Fruit fly (Drosophila melanogaster) whole organism, prepupa: ENCODE measurements around the gene CG13288.

Source experiments
- Blimp-1 ChIP-seq: fragments of 200-800 bp; sonication (Bioruptor generic); optimal IDR thresholded peaks from 3 replicates; lab custom pipeline; 2017; ENCODE audit warnings: missing biosample characterization, missing genetic modification characterization, mild to moderate bottlenecking, moderate library complexity, missing genetic modification reagents
- CG10631 ChIP-seq: fragments of 200-800 bp; sonication (Bioruptor generic); optimal IDR thresholded peaks from 2 replicates; lab custom pipeline; 2016; ENCODE audit warnings: missing biosample characterization, missing genetic modification characterization
- CG11294 ChIP-seq: fragments of 200-800 bp; sonication (Bioruptor generic); IDR thresholded peaks from 2 replicates; pipeline ENCODE4 v1.3.6; 2022; ENCODE audit warnings: missing biosample characterization, missing genetic modification characterization
- CG11902 ChIP-seq: fragments of 200-800 bp; sonication (Bioruptor generic); optimal IDR thresholded peaks from 3 replicates; lab custom pipeline; 2016; ENCODE audit warnings: missing biosample characterization, missing genetic modification characterization
- CG15336 ChIP-seq: fragments of 200-800 bp; sonication (Bioruptor generic); IDR thresholded peaks from 2 replicates; pipeline ENCODE4 v1.3.6; 2022; ENCODE audit warnings: missing biosample characterization, missing genetic modification characterization
- CG16779 ChIP-seq: fragments of 200-800 bp; sonication (Bioruptor generic); optimal IDR thresholded peaks from 3 replicates; lab custom pipeline; 2017; ENCODE audit warnings: missing biosample characterization, mild to moderate bottlenecking, missing genetic modification characterization
- CG3032 ChIP-seq: fragments of 200-800 bp; optimal IDR thresholded peaks from 2 replicates; lab custom pipeline; 2019; ENCODE audit warnings: missing biosample characterization, mild to moderate bottlenecking, missing genetic modification characterization, moderate library complexity
- CG32006 ChIP-seq: fragments of 200-800 bp; sonication (Bioruptor generic); optimal IDR thresholded peaks from 3 replicates; lab custom pipeline; 2017; ENCODE audit warnings: missing biosample characterization, mild to moderate bottlenecking, missing genetic modification characterization
- CG34406 ChIP-seq: fragments of 200-800 bp; sonication (Bioruptor generic); optimal IDR thresholded peaks from 3 replicates; lab custom pipeline; 2016; ENCODE audit warnings: missing biosample characterization, missing genetic modification characterization
- CG4318 ChIP-seq: fragments of 200-800 bp; sonication (Bioruptor generic); optimal IDR thresholded peaks from 3 replicates; lab custom pipeline; 2017; ENCODE audit warnings: missing biosample characterization, mild to moderate bottlenecking, missing genetic modification characterization
- CG6163 ChIP-seq: fragments of 200-800 bp; sonication (Bioruptor generic); IDR thresholded peaks from 3 replicates; pipeline ENCODE4 v1.3.6; 2022; ENCODE audit warnings: missing biosample characterization, missing genetic modification characterization
- CG6276 ChIP-seq: fragments of 200-800 bp; sonication (Bioruptor generic); optimal IDR thresholded peaks from 2 replicates; lab custom pipeline; 2017; ENCODE audit warnings: missing biosample characterization, mild to moderate bottlenecking, missing genetic modification characterization
- CG6792 ChIP-seq: fragments of 200-800 bp; sonication (Bioruptor generic); optimal IDR thresholded peaks from 3 replicates; lab custom pipeline; 2016; ENCODE audit warnings: missing biosample characterization, missing genetic modification characterization
- CG6854 ChIP-seq: fragments of 200-800 bp; sonication (Bioruptor generic); optimal IDR thresholded peaks from 2 replicates; lab custom pipeline; 2017; ENCODE audit warnings: missing biosample characterization, mild to moderate bottlenecking, missing genetic modification characterization
- CG7368 ChIP-seq: fragments of 200-800 bp; sonication (Bioruptor generic); optimal IDR thresholded peaks from 3 replicates; lab custom pipeline; 2016; ENCODE audit warnings: missing biosample characterization, missing genetic modification characterization
- CG8119 ChIP-seq: fragments of 200-800 bp; sonication (Bioruptor generic); IDR thresholded peaks from 3 replicates; pipeline ENCODE4 v1.3.6; 2022; ENCODE audit warnings: missing biosample characterization, missing genetic modification characterization
- CG8319 ChIP-seq: fragments of 200-800 bp; sonication (Bioruptor generic); optimal IDR thresholded peaks from 3 replicates; lab custom pipeline; 2016; ENCODE audit warnings: missing biosample characterization, missing genetic modification characterization
- CG8632 ChIP-seq: fragments of 200-800 bp; sonication (Bioruptor generic); optimal IDR thresholded peaks from 3 replicates; lab custom pipeline; 2016; ENCODE audit warnings: missing biosample characterization, missing genetic modification characterization
- Eip75B ChIP-seq: fragments of 200-800 bp; sonication (Bioruptor generic); optimal IDR thresholded peaks from 3 replicates; lab custom pipeline; 2016; ENCODE audit warnings: missing biosample characterization, missing genetic modification characterization
- Eip78C ChIP-seq: fragments of 200-800 bp; sonication (Bioruptor generic); peaks from one replicate; lab custom pipeline; 2016; ENCODE audit warnings: missing biosample characterization, missing genetic modification characterization
- Eip93F ChIP-seq: fragments of 200-800 bp; sonication (Bioruptor generic); optimal IDR thresholded peaks from 2 replicates; lab custom pipeline; 2016; ENCODE audit warnings: missing biosample characterization, mild to moderate bottlenecking, missing genetic modification characterization
- Ets96B ChIP-seq: fragments of 200-800 bp; optimal IDR thresholded peaks from 2 replicates; lab custom pipeline; 2019; ENCODE audit warnings: missing biosample characterization, mild to moderate bottlenecking, missing genetic modification characterization, moderate library complexity
- Gug ChIP-seq: fragments of 200-800 bp; sonication (Bioruptor generic); IDR thresholded peaks from 2 replicates; pipeline ENCODE4 v1.3.6; 2022; ENCODE audit warnings: missing biosample characterization, missing genetic modification characterization
- Hr38 ChIP-seq: sonication (Bioruptor generic); optimal IDR thresholded peaks from 2 replicates; lab custom pipeline; 2016; ENCODE audit warnings: missing biosample characterization, missing genetic modification characterization
- Hr39 ChIP-seq: fragments of 200-800 bp; sonication (Bioruptor generic); optimal IDR thresholded peaks from 2 replicates; lab custom pipeline; 2016; ENCODE audit warnings: missing biosample characterization, missing genetic modification characterization
- Hr4 ChIP-seq: fragments of 200-800 bp; sonication (Bioruptor generic); optimal IDR thresholded peaks from 3 replicates; lab custom pipeline; 2016; ENCODE audit warnings: missing biosample characterization, missing genetic modification characterization
- Lpt ChIP-seq: fragments of 200-800 bp; sonication (Bioruptor generic); optimal IDR thresholded peaks from 3 replicates; lab custom pipeline; 2016; ENCODE audit warnings: missing biosample characterization, missing genetic modification characterization
- Met ChIP-seq: fragments of 200-800 bp; sonication (Bioruptor generic); optimal IDR thresholded peaks from 3 replicates; lab custom pipeline; 2016; ENCODE audit warnings: missing biosample characterization, missing genetic modification characterization
- OdsH ChIP-seq: fragments of 200-800 bp; sonication (Bioruptor generic); optimal IDR thresholded peaks from 3 replicates; lab custom pipeline; 2016; ENCODE audit warnings: missing biosample characterization, missing genetic modification characterization
- Sox102F ChIP-seq: fragments of 200-800 bp; sonication (Bioruptor generic); optimal IDR thresholded peaks from 2 replicates; lab custom pipeline; 2016; ENCODE audit warnings: missing biosample characterization, mild to moderate bottlenecking, missing genetic modification characterization
- Sox14 ChIP-seq: fragments of 200-800 bp; sonication (Bioruptor generic); optimal IDR thresholded peaks from 3 replicates; lab custom pipeline; 2016; ENCODE audit warnings: missing biosample characterization, missing genetic modification characterization
- Sox15 ChIP-seq: fragments of 200-800 bp; sonication (Bioruptor generic); optimal IDR thresholded peaks from 3 replicates; lab custom pipeline; 2016; ENCODE audit warnings: missing biosample characterization, missing genetic modification characterization
- achi ChIP-seq: fragments of 200-800 bp; sonication (Bioruptor generic); optimal IDR thresholded peaks from 3 replicates; lab custom pipeline; 2016; ENCODE audit warnings: missing biosample characterization, missing genetic modification characterization
- acj6 ChIP-seq: fragments of 200-800 bp; sonication (Bioruptor generic); optimal IDR thresholded peaks from 3 replicates; lab custom pipeline; 2016; ENCODE audit warnings: missing biosample characterization, missing genetic modification characterization
- cyc ChIP-seq: fragments of 200-800 bp; sonication (Bioruptor generic); optimal IDR thresholded peaks from 3 replicates; lab custom pipeline; 2016; ENCODE audit warnings: missing biosample characterization, missing genetic modification characterization
- dac ChIP-seq: fragments of 200-800 bp; sonication (Bioruptor generic); optimal IDR thresholded peaks from 2 replicates; lab custom pipeline; 2017; ENCODE audit warnings: missing biosample characterization, mild to moderate bottlenecking, missing genetic modification characterization
- dsx ChIP-seq: fragments of 200-800 bp; optimal IDR thresholded peaks from 3 replicates; lab custom pipeline; 2019; ENCODE audit warnings: missing biosample characterization, mild to moderate bottlenecking, missing genetic modification characterization, moderate library complexity; ENCODE audit not compliant: poor library complexity, severe bottlenecking
- eg ChIP-seq: fragments of 200-800 bp; sonication (Bioruptor generic); IDR thresholded peaks from 3 replicates; pipeline ENCODE4 v1.3.6; 2022; ENCODE audit warnings: missing biosample characterization, missing genetic modification characterization
- esn ChIP-seq: fragments of 200-800 bp; sonication (Bioruptor generic); optimal IDR thresholded peaks from 2 replicates; lab custom pipeline; 2016; ENCODE audit warnings: missing biosample characterization, mild to moderate bottlenecking, missing genetic modification characterization, moderate library complexity
- fd59A ChIP-seq: fragments of 200-800 bp; sonication (Bioruptor generic); optimal IDR thresholded peaks from 2 replicates; lab custom pipeline; 2017; ENCODE audit warnings: missing biosample characterization, mild to moderate bottlenecking, missing genetic modification characterization, missing genetic modification reagents
- fkh ChIP-seq: fragments of 200-800 bp; sonication (Bioruptor generic); optimal IDR thresholded peaks from 3 replicates; lab custom pipeline; 2017; ENCODE audit warnings: missing biosample characterization, mild to moderate bottlenecking, missing genetic modification characterization, moderate library complexity
- lz ChIP-seq: fragments of 200-800 bp; sonication (Bioruptor generic); optimal IDR thresholded peaks from 3 replicates; lab custom pipeline; 2016; ENCODE audit warnings: missing biosample characterization, missing genetic modification characterization
- net ChIP-seq: fragments of 200-800 bp; sonication (Bioruptor generic); optimal IDR thresholded peaks from 3 replicates; lab custom pipeline; 2016; ENCODE audit warnings: missing biosample characterization, missing genetic modification characterization
- pdm3 ChIP-seq: fragments of 200-800 bp; sonication (Bioruptor generic); optimal IDR thresholded peaks from 3 replicates; lab custom pipeline; 2016; ENCODE audit warnings: missing biosample characterization, missing genetic modification characterization
- salr ChIP-seq, 2 experiments: fragments of 200-800 bp; sonication (Bioruptor generic); optimal IDR thresholded peaks; 3 replicates each; lab custom pipeline; 2016 to 2018; ENCODE audit warnings: missing biosample characterization in 2 of 2, missing genetic modification characterization in 2 of 2, mild to moderate bottlenecking in 1 of 2
- spab ChIP-seq: fragments of 200-800 bp; sonication (Bioruptor generic); optimal IDR thresholded peaks from 2 replicates; lab custom pipeline; 2017; ENCODE audit warnings: missing biosample characterization, mild to moderate bottlenecking, missing genetic modification characterization, missing genetic modification reagents
- ss ChIP-seq, 2 experiments: fragments of 200-800 bp; sonication (Bioruptor generic); optimal IDR thresholded peaks; 2 replicates in 1 of 2; 3 replicates in 1 of 2; lab custom pipeline; 2017 to 2018; ENCODE audit warnings: mild to moderate bottlenecking in 2 of 2, missing biosample characterization in 2 of 2, missing genetic modification characterization in 2 of 2, moderate library complexity in 1 of 2
- svp ChIP-seq: fragments of 200-800 bp; sonication (Bioruptor generic); peaks from one replicate; lab custom pipeline; 2016; ENCODE audit warnings: missing biosample characterization, missing genetic modification characterization
- topi ChIP-seq: fragments of 200-800 bp; sonication (Bioruptor generic); optimal IDR thresholded peaks from 3 replicates; lab custom pipeline; 2016; ENCODE audit warnings: missing biosample characterization, missing genetic modification characterization

Gene CG13288

dm6 chr3L:5958117-5958516 lies 50.9 kb downstream of the CG13288 start (continued):
- no peak for TF ChIP-seq Hr4
- no peak for TF ChIP-seq esn (GFP tag; lab: Kevin White, UChicago)
- TF ChIP-seq Gug (GFP tag; lab: Robert Waterston, UW) = no peak
- no peak for TF ChIP-seq Hr39 (GFP tag; lab: Kevin White, UChicago)
- no peak for TF ChIP-seq pdm3 (GFP tag; lab: Kevin White, UChicago)
- no peak for TF ChIP-seq cyc (GFP tag; lab: Kevin White, UChicago)
- TF ChIP-seq CG10631 (GFP tag; lab: Kevin White, UChicago) = peak; percentile 13
- no peak for TF ChIP-seq Sox15 (GFP tag; lab: Kevin White, UChicago)
- no peak for TF ChIP-seq lz (GFP tag; lab: Kevin White, UChicago)
- no peak for TF ChIP-seq CG7368 (GFP tag; lab: Kevin White, UChicago)
- TF ChIP-seq Sox102F (GFP tag; lab: Kevin White, UChicago) = no peak
- TF ChIP-seq Sox14 = no peak
- TF ChIP-seq CG6792 = no peak
- TF ChIP-seq Eip93F (GFP tag; lab: Kevin White, UChicago) = no peak
- no peak for TF ChIP-seq fd59A (GFP tag; lab: Kevin White, UChicago)
- peak; percentile 9 for TF ChIP-seq achi
- no peak for TF ChIP-seq OdsH (GFP tag; lab: Kevin White, UChicago)

DNA sequence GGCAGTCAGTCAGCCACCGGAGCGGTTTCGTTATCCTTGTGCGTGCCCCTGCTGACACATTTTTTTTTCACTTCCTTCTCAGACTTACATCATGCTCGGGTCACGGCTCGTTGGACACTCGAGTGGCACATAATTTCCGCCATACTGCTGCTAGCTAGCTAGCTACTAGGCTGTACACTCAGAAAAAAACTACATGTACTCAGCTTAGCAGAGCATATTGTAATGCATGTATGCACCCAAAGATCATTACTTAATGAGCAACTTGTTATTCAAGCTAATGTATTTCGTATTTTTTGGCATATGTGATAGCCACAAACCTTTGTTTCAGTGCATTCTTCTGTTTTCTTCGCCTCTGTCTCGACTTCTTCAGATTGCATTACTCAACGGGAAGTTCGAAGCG lies 57.2 kb downstream of the CG13288 start:
- TF ChIP-seq salr (GFP tag; optimal IDR thresholded peaks at IDR 0.05; lab: Kevin White, UChicago) (no peak), acj6 (GFP tag; lab: Kevin White, UChicago) (no peak), CG6854 (GFP tag; lab: Kevin White, UChicago) (no peak), Ets96B (tag; lab: Kevin White, UChicago) (no peak), CG8319 (GFP tag; lab: Kevin White, UChicago) (no peak), Eip93F (GFP tag; lab: Kevin White, UChicago) (no peak), Blimp-1 (GFP tag; lab: Kevin White, UChicago) (no peak), fd59A (GFP tag; lab: Kevin White, UChicago) (no peak), topi (GFP tag; lab: Kevin White, UChicago) (no peak), Sox15 (GFP tag; lab: Kevin White, UChicago) (no peak), ss (GFP tag; optimal IDR thresholded peaks at IDR 0.05; lab: Kevin White, UChicago) (no peak), CG8632 (GFP tag; lab: Kevin White, UChicago) (no peak), Eip78C (GFP tag; lab: Kevin White, UChicago) (peak; percentile 27), CG6276 (GFP tag; lab: Kevin White, UChicago) (no peak), CG16779 (tag; lab: Kevin White, UChicago) (no peak), CG10631 (GFP tag; lab: Kevin White, UChicago) (no peak), dac (GFP tag; lab: Kevin White, UChicago) (no peak), eg (GFP tag; lab: Robert Waterston, UW) (peak; percentile 35; the same call in 1 of the 3 replicates), spab (GFP tag; lab: Kevin White, UChicago) (no peak), Hr39 (GFP tag; lab: Kevin White, UChicago) (no peak), Lpt (GFP tag; lab: Kevin White, UChicago) (no peak), Hr38 (GFP tag; lab: Kevin White, UChicago) (no peak), CG11294 (GFP tag; lab: Robert Waterston, UW) (no peak), dsx (GFP tag; lab: Kevin White, UChicago) (no peak), Met (GFP tag; lab: Kevin White, UChicago) (peak; percentile 3), CG34406 (no peak), Sox102F (GFP tag; lab: Kevin White, UChicago) (no peak), net (no peak), achi (no peak), esn (GFP tag; lab: Kevin White, UChicago) (no peak), CG8119 (GFP tag; lab: Robert Waterston, UW) (no peak), CG4318 (GFP tag; lab: Kevin White, UChicago) (no peak), CG3032 (tag; lab: Kevin White, UChicago) (no peak), CG11902 (no peak), CG6163 (GFP tag; lab: Robert Waterston, UW) (peak; percentile 44; the same call in 1 of the 3 replicates), CG15336 (0 out of 2 replicates have a peak, but pooled peaks have one; percentile 9), CG32006 (GFP tag; lab: Kevin White, UChicago) (peak; percentile 13), pdm3 (GFP tag; lab: Kevin White, UChicago) (no peak), Hr4 (no peak), cyc (GFP tag; lab: Kevin White, UChicago) (no peak), fkh (GFP tag; lab: Kevin White, UChicago) (no peak), svp (GFP tag; lab: Kevin White, UChicago) (no peak), Eip75B (GFP tag; lab: Kevin White, UChicago) (no peak)
